Worm (Caenorhabditis elegans) whole organism, young adult: Measurements from ENCODE around the gene F47C12.8.

ENCODE experiments used
- B0261.1 ChIP-seq: sonication (generic microtip); optimal IDR thresholded peaks from 2 replicates; lab custom pipeline; 2016; ENCODE audit warnings: mild to moderate bottlenecking, missing genetic modification characterization, moderate library complexity, missing compliant biosample characterization
- C06A6.2 ChIP-seq: fragments of 200-800 bp; sonication (Bioruptor generic); conservative IDR thresholded peaks from 2 replicates; pipeline ENCODE4 v1.3.6; 2022; ENCODE audit warnings: missing genetic modification characterization, missing compliant biosample characterization
- F33H1.4 ChIP-seq: fragments of 200-800 bp; sonication (Bioruptor generic); IDR thresholded peaks from 2 replicates; pipeline ENCODE4 v1.3.6; 2022; ENCODE audit warnings: missing genetic modification reagents, missing genetic modification characterization, missing compliant biosample characterization
- F39B2.1 ChIP-seq: fragments of 200-800 bp; sonication (Bioruptor generic); IDR thresholded peaks from 2 replicates; pipeline ENCODE4 v1.3.6; 2022; ENCODE audit warnings: missing genetic modification reagents, missing genetic modification characterization, missing compliant biosample characterization
- F55B11.4 ChIP-seq: sonication (generic microtip); optimal IDR thresholded peaks from 2 replicates; lab custom pipeline; 2016; ENCODE audit warnings: missing compliant biosample characterization, missing genetic modification characterization, borderline replicate concordance; ENCODE audit not compliant: insufficient read depth
- K12H6.12 ChIP-seq: fragments of 200-800 bp; sonication (Bioruptor generic); optimal IDR thresholded peaks from 2 replicates; lab custom pipeline; 2018; ENCODE audit warnings: mild to moderate bottlenecking, missing genetic modification characterization, missing compliant biosample characterization
- Y56A3A.18 ChIP-seq: fragments of 200-800 bp; sonication (Bioruptor generic); IDR thresholded peaks from 2 replicates; pipeline ENCODE4 v1.3.6; 2022; ENCODE audit warnings: missing genetic modification reagents, missing genetic modification characterization, missing compliant biosample characterization
- atf-7 ChIP-seq: sonication (generic microtip); optimal IDR thresholded peaks from 2 replicates; lab custom pipeline; 2017; ENCODE audit warnings: mild to moderate bottlenecking, missing genetic modification characterization, missing compliant biosample characterization
- attf-5 ChIP-seq: fragments of 200-800 bp; sonication (Bioruptor generic); optimal IDR thresholded peaks from 2 replicates; lab custom pipeline; 2018; ENCODE audit warnings: mild to moderate bottlenecking, missing genetic modification characterization, missing compliant biosample characterization
- bed-2 ChIP-seq: fragments of 200-800 bp; sonication (Bioruptor generic); IDR thresholded peaks from 2 replicates; pipeline ENCODE4 v1.3.6; 2022; ENCODE audit warnings: missing genetic modification reagents, missing genetic modification characterization, missing compliant biosample characterization
- cebp-1 ChIP-seq, 2 experiments: fragments of 200-800 bp in 1 of 2; sonication (Bioruptor generic) in 1 of 2; sonication (generic microtip) in 1 of 2; IDR thresholded peaks in 1 of 2; optimal IDR thresholded peaks in 1 of 2; 2 replicates each; pipeline versions ENCODE4 v1.3.6 to Lab custom; 2017 to 2022; ENCODE audit warnings: missing compliant biosample characterization in 2 of 2, missing genetic modification characterization in 2 of 2, mild to moderate bottlenecking in 1 of 2, missing genetic modification reagents in 1 of 2, moderate library complexity in 1 of 2
- ceh-100 ChIP-seq: fragments of 200-800 bp; sonication (Bioruptor generic); IDR thresholded peaks from 2 replicates; pipeline ENCODE4 v1.3.6; 2022; ENCODE audit warnings: missing genetic modification reagents, missing genetic modification characterization, missing compliant biosample characterization
- ceh-27 ChIP-seq: fragments of 200-800 bp; sonication (Bioruptor generic); optimal IDR thresholded peaks from 2 replicates; lab custom pipeline; 2018; ENCODE audit warnings: mild to moderate bottlenecking, missing genetic modification characterization, moderate library complexity, missing compliant biosample characterization
- ceh-40 ChIP-seq: fragments of 200-800 bp; sonication (Bioruptor generic); IDR thresholded peaks from 2 replicates; pipeline ENCODE4 v1.3.6; 2022; ENCODE audit warnings: missing genetic modification characterization, missing compliant biosample characterization
- egl-44 ChIP-seq: fragments of 200-800 bp; sonication (Bioruptor generic); IDR thresholded peaks from 2 replicates; pipeline ENCODE4 v1.3.6; 2022; ENCODE audit warnings: missing genetic modification reagents, missing genetic modification characterization, missing compliant biosample characterization
- egrh-3 ChIP-seq: fragments of 200-800 bp; sonication (Bioruptor generic); IDR thresholded peaks from 2 replicates; pipeline ENCODE4 v1.3.6; 2022; ENCODE audit warnings: missing genetic modification reagents, missing genetic modification characterization, missing compliant biosample characterization
- ets-4 ChIP-seq: fragments of 200-800 bp; sonication (Bioruptor generic); optimal IDR thresholded peaks from 2 replicates; lab custom pipeline; 2018; ENCODE audit warnings: mild to moderate bottlenecking, missing genetic modification characterization, missing compliant biosample characterization
- him-1 ChIP-seq: sonication (generic microtip); optimal IDR thresholded peaks from 2 replicates; lab custom pipeline; 2016; ENCODE audit warnings: missing genotype, missing genetic modification reagents, missing genetic modification characterization, missing compliant biosample characterization
- hlh-12 ChIP-seq: sonication (generic microtip); optimal IDR thresholded peaks from 2 replicates; lab custom pipeline; 2016; ENCODE audit warnings: missing genetic modification characterization, missing compliant biosample characterization
- hmg-1.2 ChIP-seq: fragments of 200-800 bp; sonication (Bioruptor generic); IDR thresholded peaks from 2 replicates; pipeline ENCODE4 v1.3.6; 2022; ENCODE audit warnings: missing genetic modification reagents, missing genetic modification characterization, missing compliant biosample characterization
- hrde-1 ChIP-seq: sonication (generic microtip); optimal IDR thresholded peaks from 2 replicates; lab custom pipeline; 2016; ENCODE audit warnings: missing genetic modification characterization, mild to moderate bottlenecking, missing compliant biosample characterization, moderate library complexity, missing genotype, missing genetic modification reagents, borderline replicate concordance
- let-526 ChIP-seq: fragments of 200-800 bp; sonication (Bioruptor generic); IDR thresholded peaks from 2 replicates; pipeline ENCODE4 v1.3.6; 2022; ENCODE audit warnings: missing genetic modification reagents, missing genetic modification characterization, missing compliant biosample characterization
- let-607 ChIP-seq, 2 experiments: fragments of 200-800 bp in 1 of 2; sonication (Bioruptor generic) in 1 of 2; sonication (generic microtip) in 1 of 2; optimal IDR thresholded peaks; 2 replicates each; lab custom pipeline; 2016 to 2018; ENCODE audit warnings: mild to moderate bottlenecking in 2 of 2, missing compliant biosample characterization in 2 of 2, missing genetic modification characterization in 2 of 2, moderate library complexity in 2 of 2, missing genotype in 1 of 2
- lin-26 ChIP-seq: fragments of 200-800 bp; sonication (Bioruptor generic); IDR thresholded peaks from 2 replicates; pipeline ENCODE4 v1.3.6; 2022; ENCODE audit warnings: missing genetic modification reagents, missing genetic modification characterization, missing compliant biosample characterization
- lin-40 ChIP-seq: sonication (generic microtip); optimal IDR thresholded peaks from 2 replicates; lab custom pipeline; 2016; ENCODE audit warnings: missing genetic modification characterization, mild to moderate bottlenecking, missing compliant biosample characterization, missing genotype, missing genetic modification reagents
- lir-1 ChIP-seq: fragments of 200-800 bp; sonication (Bioruptor generic); conservative IDR thresholded peaks from 2 replicates; pipeline ENCODE4 v1.3.6; 2022; ENCODE audit warnings: missing genetic modification reagents, missing genetic modification characterization, missing compliant biosample characterization
- lsy-27 ChIP-seq: sonication (generic microtip); optimal IDR thresholded peaks from 2 replicates; lab custom pipeline; 2017; ENCODE audit warnings: missing genetic modification characterization, mild to moderate bottlenecking, missing compliant biosample characterization, antibody characterized with exemption, missing genotype, borderline replicate concordance; ENCODE audit not compliant: insufficient read depth
- mcd-1 ChIP-seq: fragments of 200-800 bp; sonication (Bioruptor generic); IDR thresholded peaks from 2 replicates; pipeline ENCODE4 v1.3.6; 2022; ENCODE audit warnings: missing genetic modification reagents, missing genetic modification characterization, missing compliant biosample characterization
- mel-28 ChIP-seq: sonication (generic microtip); optimal IDR thresholded peaks from 2 replicates; lab custom pipeline; 2016; ENCODE audit warnings: borderline replicate concordance, mild to moderate bottlenecking, missing genetic modification characterization, missing compliant biosample characterization
- nfya-1 ChIP-seq: sonication (generic microtip); optimal IDR thresholded peaks from 2 replicates; lab custom pipeline; 2017; ENCODE audit warnings: antibody characterized with exemption, missing compliant biosample characterization, missing genetic modification characterization, borderline replicate concordance; ENCODE audit not compliant: insufficient read depth
- nhr-80 ChIP-seq: sonication (generic microtip); optimal IDR thresholded peaks from 2 replicates; lab custom pipeline; 2016; ENCODE audit warnings: missing genetic modification characterization, missing compliant biosample characterization
- pha-4 ChIP-seq: fragments of 150-350 bp; sonication (generic microtip); optimal IDR thresholded peaks from 2 replicates; lab custom pipeline; 2014; ENCODE audit warnings: missing biosample characterization, missing genetic modification reagents, missing genetic modification characterization
- rpc-1 ChIP-seq, 2 experiments: fragments of 150-350 bp in 1 of 2; sonication (generic microtip) in 1 of 2; optimal IDR thresholded peaks; 2 replicates each; lab custom pipeline; 2014 to 2018; ENCODE audit warnings: missing biosample characterization in 1 of 2, missing genetic modification characterization in 1 of 2, missing genetic modification reagents in 1 of 2, missing genotype in 1 of 2
- snpc-1.3 ChIP-seq: sonication (generic microtip); optimal IDR thresholded peaks from 2 replicates; lab custom pipeline; 2017; ENCODE audit warnings: missing genetic modification characterization, mild to moderate bottlenecking, missing compliant biosample characterization, antibody characterized with exemption, moderate library complexity, missing genotype, missing genetic modification reagents; ENCODE audit not compliant: insufficient read depth
- snpc-3.4 ChIP-seq: sonication (generic microtip); optimal IDR thresholded peaks from 2 replicates; lab custom pipeline; 2017; ENCODE audit warnings: missing genetic modification characterization, mild to moderate bottlenecking, missing compliant biosample characterization, antibody characterized with exemption, moderate library complexity, missing genotype, missing genetic modification reagents
- snpc-4 ChIP-seq, 5 experiments: fragments of 150-350 bp in 1 of 5; sonication (generic microtip) in 4 of 5; optimal IDR thresholded peaks; 2 replicates each; lab custom pipeline; 2014 to 2018; ENCODE audit warnings: missing genetic modification characterization in 5 of 5, missing biosample characterization in 3 of 5, antibody characterized with exemption in 2 of 5, mild to moderate bottlenecking in 2 of 5, missing compliant biosample characterization in 2 of 5, missing genotype in 2 of 5, moderate library complexity in 2 of 5, missing genetic modification reagents in 1 of 5
- somi-1 ChIP-seq: fragments of 200-800 bp; sonication (Bioruptor generic); optimal IDR thresholded peaks from 2 replicates; lab custom pipeline; 2018; ENCODE audit warnings: mild to moderate bottlenecking, missing genetic modification characterization, missing compliant biosample characterization
- tlf-1 ChIP-seq: fragments of 200-800 bp; sonication (Bioruptor generic); optimal IDR thresholded peaks from 2 replicates; lab custom pipeline; 2018; ENCODE audit warnings: mild to moderate bottlenecking, missing genetic modification characterization, missing compliant biosample characterization
- zfh-2 ChIP-seq: fragments of 200-800 bp; sonication (Bioruptor generic); conservative IDR thresholded peaks from 2 replicates; pipeline ENCODE4 v1.3.6; 2022; ENCODE audit warnings: missing genetic modification reagents, missing genetic modification characterization, missing compliant biosample characterization
- ztf-3 ChIP-seq: fragments of 200-800 bp; sonication (Bioruptor generic); optimal IDR thresholded peaks from 2 replicates; lab custom pipeline; 2018; ENCODE audit warnings: mild to moderate bottlenecking, missing genetic modification characterization, missing compliant biosample characterization
- ztf-6 ChIP-seq: fragments of 200-800 bp; sonication (Bioruptor generic); IDR thresholded peaks from 2 replicates; pipeline ENCODE4 v1.3.6; 2022; ENCODE audit warnings: missing genetic modification reagents, missing genetic modification characterization, missing compliant biosample characterization

Gene F47C12.8

DNA sequence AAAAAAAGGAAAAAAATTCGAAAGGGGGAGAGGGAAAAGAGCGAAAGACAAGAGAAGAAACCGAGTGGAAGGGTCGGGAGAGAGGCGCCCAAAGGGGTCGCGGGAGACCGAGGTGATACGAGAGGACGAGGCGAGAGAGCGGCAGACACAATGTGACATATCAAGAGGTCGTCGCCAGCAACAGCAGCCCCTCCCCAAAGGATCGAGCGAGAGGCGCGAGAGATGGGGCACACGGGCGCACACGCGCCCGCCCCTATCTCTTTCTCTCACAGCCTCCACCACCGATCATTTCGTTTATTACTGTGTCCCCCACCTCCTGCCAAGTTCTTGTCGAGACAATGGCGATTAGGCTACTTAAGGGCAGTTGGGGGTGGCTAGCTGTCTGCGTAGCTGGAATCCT, 29.8 kb upstream of the F47C12.8 start (continued):
- peak; percentile 30; the same call in 1 of the 2 replicates for TF ChIP-seq lir-1 (GFP tag; lab: Robert Waterston, UW)
- peak; percentile 56 for TF ChIP-seq ceh-27 (GFP tag; lab: Kevin White, UChicago)
- TF ChIP-seq pha-4: no peak
- no peak for TF ChIP-seq nfya-1
- no peak for TF ChIP-seq lsy-27 (tag; lab: Kevin White, UChicago)
- peak; percentile 94 for TF ChIP-seq nhr-80 (tag; lab: Kevin White, UChicago)
- TF ChIP-seq him-1 (tag; lab: Kevin White, UChicago): no peak
- TF ChIP-seq let-526 (GFP tag; lab: Robert Waterston, UW): 0 out of 2 replicates have a peak, but pooled peaks have one; percentile 44
- TF ChIP-seq ztf-6 (GFP tag; lab: Robert Waterston, UW): no peak
- peak; percentile 14 for TF ChIP-seq somi-1 (GFP tag; lab: Kevin White, UChicago)
- no peak for TF ChIP-seq ztf-3 (GFP tag; lab: Kevin White, UChicago)
- TF ChIP-seq lin-26 (GFP tag; lab: Robert Waterston, UW): peak; percentile 63; the same call in 1 of the 2 replicates
- no peak for TF ChIP-seq bed-2 (GFP tag; lab: Robert Waterston, UW)
- TF ChIP-seq egl-44 (GFP tag; lab: Robert Waterston, UW): peak; percentile 91
- no peak for TF ChIP-seq ceh-100 (GFP tag; lab: Robert Waterston, UW)
- no peak for TF ChIP-seq snpc-3.4 (tag; lab: Kevin White, UChicago)
- TF ChIP-seq egrh-3 (GFP tag; lab: Robert Waterston, UW): peak; percentile 97
- peak; percentile 9 for TF ChIP-seq tlf-1 (GFP tag; lab: Kevin White, UChicago)

DNA sequence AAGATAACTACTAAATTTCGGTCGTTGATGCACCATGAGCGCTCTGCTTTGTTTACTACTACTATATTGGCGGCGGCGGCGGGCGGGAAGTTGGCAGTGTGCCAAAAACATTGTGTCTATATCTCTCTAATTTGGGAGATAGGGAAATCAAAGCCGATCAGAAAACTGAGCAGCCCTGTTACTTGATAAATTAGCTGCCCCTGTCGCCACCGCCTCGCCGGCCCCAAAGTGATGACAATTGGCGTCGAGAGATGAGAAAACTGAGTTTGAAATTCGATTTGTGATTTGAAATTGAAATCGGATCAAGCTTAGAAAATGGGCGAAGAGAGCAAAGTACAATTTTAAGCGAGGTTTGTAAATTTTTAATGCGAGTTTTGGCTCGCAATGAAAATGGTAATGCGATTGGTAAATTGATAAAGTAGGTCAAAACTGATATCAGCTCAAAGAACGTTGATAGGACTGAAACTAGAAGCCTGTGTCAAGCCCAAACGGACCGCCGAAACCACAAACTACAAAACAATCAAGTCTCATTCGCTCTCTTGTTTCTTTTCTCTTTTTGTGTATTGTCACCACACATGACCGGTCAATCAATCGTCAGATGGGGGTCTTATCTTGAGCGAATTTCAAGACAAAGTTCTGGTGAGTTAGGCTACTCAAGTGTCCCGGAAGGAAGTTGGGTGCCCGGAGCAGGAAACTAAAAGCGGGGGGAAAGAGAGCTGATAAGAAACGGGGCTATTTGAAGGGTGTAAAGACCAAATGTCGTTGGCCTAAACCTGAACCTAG, 28.9 kb upstream of the F47C12.8 start:
- no peak for TF ChIP-seq rpc-1 (optimal IDR thresholded peaks at IDR 0.05; lab: Kevin White, UChicago)
- no peak for TF ChIP-seq rpc-1 (tag; optimal IDR thresholded peaks at IDR 0.05; lab: Kevin White, UChicago)
- no peak for TF ChIP-seq ceh-40
- TF ChIP-seq cebp-1 (GFP tag; IDR thresholded peaks at IDR 0.05; lab: Robert Waterston, UW): no peak
- no peak for TF ChIP-seq cebp-1 (tag; optimal IDR thresholded peaks at IDR 0.05; lab: Kevin White, UChicago)
- TF ChIP-seq nhr-80 (tag; lab: Kevin White, UChicago): peak; percentile 21
- no peak for TF ChIP-seq lir-1 (GFP tag; lab: Robert Waterston, UW)
- TF ChIP-seq ets-4 (GFP tag; lab: Kevin White, UChicago): peak; percentile 34
- no peak for TF ChIP-seq mcd-1 (GFP tag; lab: Robert Waterston, UW)
- no peak for TF ChIP-seq mel-28 (tag; lab: Kevin White, UChicago)
- TF ChIP-seq let-607 (tag; optimal IDR thresholded peaks at IDR 0.05; lab: Kevin White, UChicago): no peak
- no peak for TF ChIP-seq F55B11.4 (tag; lab: Kevin White, UChicago)
- TF ChIP-seq egrh-3 (GFP tag; lab: Robert Waterston, UW): no peak
- TF ChIP-seq atf-7: peak; percentile 15

DNA sequence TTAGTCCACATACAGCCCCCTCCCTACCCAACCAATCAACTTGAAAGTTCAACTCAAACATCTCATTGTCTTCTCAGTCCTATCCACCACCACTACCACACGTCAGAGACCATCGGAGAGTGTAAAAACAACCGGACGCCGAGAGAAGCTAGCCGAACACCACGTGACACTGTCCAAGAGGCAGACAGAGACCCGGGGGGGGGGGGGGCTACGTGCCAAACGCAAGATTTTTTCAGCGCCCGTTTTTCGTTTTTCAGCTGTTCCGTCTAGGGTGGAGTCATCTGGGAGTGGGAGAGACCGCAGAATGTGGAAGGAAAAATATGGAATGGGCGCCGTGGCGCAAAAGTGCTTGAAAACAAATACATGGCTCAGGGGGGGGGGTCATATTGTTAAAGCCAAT, 27.5 kb upstream of the F47C12.8 start:
- no peak for TF ChIP-seq ztf-6 (GFP tag; lab: Robert Waterston, UW)
- no peak for TF ChIP-seq F39B2.1 (GFP tag; lab: Robert Waterston, UW)
- TF ChIP-seq hmg-1.2 (GFP tag; lab: Robert Waterston, UW): peak; percentile 25; the same call in 1 of the 2 replicates
- TF ChIP-seq zfh-2 (GFP tag; lab: Robert Waterston, UW): peak; percentile 94
- no peak for TF ChIP-seq snpc-4 (GFP tag; optimal IDR thresholded peaks at IDR 0.05; lab: Kevin White, UChicago)
- peak in 1 of 4 experiments; percentile 10 for TF ChIP-seq snpc-4 (tag; optimal IDR thresholded peaks at IDR 0.05; lab: Kevin White, UChicago)
- no peak for TF ChIP-seq F33H1.4 (GFP tag; lab: Robert Waterston, UW)
- no peak for TF ChIP-seq B0261.1
- no peak for TF ChIP-seq snpc-1.3
- no peak for TF ChIP-seq Y56A3A.18 (GFP tag; lab: Robert Waterston, UW)
- TF ChIP-seq C06A6.2 (GFP tag; lab: Robert Waterston, UW): 0 out of 2 replicates have a peak, but pooled peaks have one; percentile 37
- TF ChIP-seq lin-40 (tag; lab: Kevin White, UChicago): peak; percentile 46
- TF ChIP-seq K12H6.12: peak; percentile 81
- no peak for TF ChIP-seq hrde-1 (tag; lab: Kevin White, UChicago)
- TF ChIP-seq hlh-12: no peak
- TF ChIP-seq attf-5 (GFP tag; lab: Kevin White, UChicago): peak; percentile 50
